Fruit fly (Drosophila melanogaster): ENCODE results near the gene CG9154.

DNA sequence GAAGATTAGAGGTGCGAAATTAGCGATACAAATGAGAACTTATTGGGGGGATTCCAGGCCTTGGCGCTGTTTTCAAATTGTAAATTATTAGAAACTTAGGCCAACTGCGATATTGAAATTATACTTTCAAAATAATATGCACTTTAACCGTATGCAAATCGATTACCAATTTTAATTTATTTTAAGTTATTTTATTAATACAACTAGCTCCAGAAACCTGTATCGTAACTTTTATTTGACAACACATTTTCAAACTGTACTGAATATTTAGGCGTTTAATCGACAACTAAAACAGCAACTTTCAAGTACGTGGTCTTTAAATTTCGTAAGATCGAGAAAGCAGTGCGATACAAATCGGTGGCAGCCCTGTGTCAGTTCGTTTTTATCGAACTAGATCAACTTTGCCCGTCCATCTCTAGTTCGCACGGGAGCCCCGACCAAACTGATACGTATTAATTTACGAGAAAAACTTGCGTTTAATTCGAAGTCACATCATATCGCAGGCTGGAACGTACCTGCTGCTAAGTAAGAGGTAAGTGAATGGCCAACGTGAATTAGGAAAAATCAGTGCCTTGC lies at the start of gene CG9154, which contains the start of gene Kr-h2:
- TF ChIP-seq CG8478 (optimal IDR thresholded peaks at IDR 0.05) (no peak), CTCF (optimal IDR thresholded peaks at IDR 0.05) (peak in 1 of 2 experiments; percentile 37)

Measured in S2 (cell line).